Fruit fly (Drosophila melanogaster) whole organism, embryonic: ENCODE data around the gene CG6277.

Experiments
- Blimp-1 ChIP-seq: fragments of 200-800 bp; sonication (Bioruptor generic); optimal IDR thresholded peaks from 3 replicates; lab custom pipeline; 2018; ENCODE audit warnings: missing biosample characterization, missing genetic modification characterization, mild to moderate bottlenecking, moderate library complexity, missing genetic modification reagents
- CG11504 ChIP-seq: fragments of 200-800 bp; sonication (Bioruptor generic); optimal IDR thresholded peaks from 3 replicates; lab custom pipeline; 2019; ENCODE audit warnings: missing biosample characterization, mild to moderate bottlenecking, missing genetic modification characterization, moderate library complexity
- CG11560 ChIP-seq: fragments of 200-800 bp; sonication (Bioruptor generic); IDR thresholded peaks from 3 replicates; pipeline ENCODE4 v1.3.6; 2022; ENCODE audit warnings: missing biosample characterization, missing genetic modification characterization
- CG12071 ChIP-seq: fragments of 200-800 bp; sonication (Bioruptor generic); optimal IDR thresholded peaks from 3 replicates; lab custom pipeline; 2018; ENCODE audit warnings: missing biosample characterization, mild to moderate bottlenecking, missing genetic modification characterization
- CG2889 ChIP-seq: fragments of 200-800 bp; sonication (Bioruptor generic); IDR thresholded peaks from 3 replicates; pipeline ENCODE4 v1.3.6; 2022; ENCODE audit warnings: missing biosample characterization, missing genetic modification characterization
- CG3995 ChIP-seq: fragments of 200-800 bp; sonication (Bioruptor generic); optimal IDR thresholded peaks from 3 replicates; lab custom pipeline; 2016; ENCODE audit warnings: missing biosample characterization, missing genetic modification characterization
- CG5180 ChIP-seq: fragments of 200-800 bp; sonication (Bioruptor generic); optimal IDR thresholded peaks from 3 replicates; lab custom pipeline; 2017; ENCODE audit warnings: missing biosample characterization, missing genetic modification characterization, mild to moderate bottlenecking, moderate library complexity, missing genetic modification reagents
- CG5245 ChIP-seq: fragments of 200-800 bp; sonication (Bioruptor generic); optimal IDR thresholded peaks from 3 replicates; lab custom pipeline; 2016; ENCODE audit warnings: missing biosample characterization, missing genetic modification characterization
- CG9797 ChIP-seq: fragments of 200-800 bp; sonication (Bioruptor generic); optimal IDR thresholded peaks from 3 replicates; lab custom pipeline; 2018; ENCODE audit warnings: missing biosample characterization, mild to moderate bottlenecking, missing genetic modification characterization
- Chrac-16 ChIP-seq: fragments of 200-800 bp; sonication (Bioruptor generic); optimal IDR thresholded peaks from 3 replicates; lab custom pipeline; 2016; ENCODE audit warnings: missing biosample characterization, missing genetic modification characterization
- E2f1 ChIP-seq: fragments of 200-800 bp; sonication (Bioruptor generic); IDR thresholded peaks from 2 replicates; pipeline ENCODE4 v1.3.6; 2022; ENCODE audit warnings: missing biosample characterization, missing genetic modification characterization
- Fer3 ChIP-seq: fragments of 200-800 bp; sonication (Bioruptor generic); optimal IDR thresholded peaks from 2 replicates; lab custom pipeline; 2018; ENCODE audit warnings: missing biosample characterization, mild to moderate bottlenecking, missing genetic modification characterization, moderate library complexity
- HLH54F ChIP-seq: fragments of 200-800 bp; sonication (Bioruptor generic); optimal IDR thresholded peaks from 3 replicates; lab custom pipeline; 2016; ENCODE audit warnings: missing biosample characterization, missing genetic modification characterization
- Med ChIP-seq: fragments of 200-800 bp; sonication (Bioruptor generic); peaks from one replicate; lab custom pipeline; 2016; ENCODE audit warnings: missing biosample characterization, missing genetic modification characterization, mild to moderate bottlenecking, inconsistent platforms, moderate library complexity
- Nf-YC ChIP-seq: fragments of 200-800 bp; optimal IDR thresholded peaks from 3 replicates; lab custom pipeline; 2019; ENCODE audit warnings: missing biosample characterization, mild to moderate bottlenecking, missing genetic modification characterization, moderate library complexity
- Opbp ChIP-seq: fragments of 200-800 bp; sonication (Bioruptor generic); IDR thresholded peaks from 3 replicates; pipeline ENCODE4 v1.3.6; 2022; ENCODE audit warnings: missing biosample characterization, missing genetic modification characterization; ENCODE audit not compliant: partially characterized antibody
- PHDP ChIP-seq: fragments of 200-800 bp; sonication (Bioruptor generic); optimal IDR thresholded peaks from 3 replicates; lab custom pipeline; 2018; ENCODE audit warnings: missing biosample characterization, mild to moderate bottlenecking, missing genetic modification characterization, moderate library complexity
- Rfx ChIP-seq: fragments of 200-800 bp; sonication (Bioruptor generic); IDR thresholded peaks from 2 replicates; pipeline ENCODE4 v1.3.6; 2022; ENCODE audit warnings: missing biosample characterization, missing genetic modification characterization
- Sry-β ChIP-seq: fragments of 200-800 bp; sonication (Bioruptor generic); optimal IDR thresholded peaks from 2 replicates; lab custom pipeline; 2018; ENCODE audit warnings: missing biosample characterization, mild to moderate bottlenecking, missing genetic modification characterization, moderate library complexity
- Ssrp ChIP-seq: fragments of 200-800 bp; sonication (Bioruptor generic); optimal IDR thresholded peaks from 2 replicates; lab custom pipeline; 2018; ENCODE audit warnings: missing biosample characterization, mild to moderate bottlenecking, missing genetic modification characterization, moderate library complexity
- Trl ChIP-seq, 3 experiments: fragments of >200 bp in 2 of 3; fragments of 200-800 bp in 1 of 3; sonication (Bioruptor generic) in 1 of 3; optimal IDR thresholded peaks; 2 replicates in 1 of 3; 3 replicates in 2 of 3; lab custom pipeline; 2016 to 2017; ENCODE audit warnings: missing biosample characterization in 1 of 3, missing genetic modification characterization in 1 of 3
- Xrp1 ChIP-seq: fragments of 200-800 bp; sonication (Bioruptor generic); IDR thresholded peaks from 2 replicates; pipeline ENCODE4 v1.3.6; 2022; ENCODE audit warnings: missing biosample characterization, missing genetic modification characterization
- ato ChIP-seq: fragments of 200-800 bp; sonication (Bioruptor generic); IDR thresholded peaks from 2 replicates; pipeline ENCODE4 v1.3.6; 2022; ENCODE audit warnings: missing biosample characterization, missing genetic modification characterization; ENCODE audit not compliant: partially characterized antibody
- br ChIP-seq: fragments of >200 bp; optimal IDR thresholded peaks from 2 replicates; lab custom pipeline; 2017
- ci ChIP-seq: fragments of 200-800 bp; sonication (Bioruptor generic); IDR thresholded peaks from 3 replicates; pipeline ENCODE4 v1.3.6; 2022; ENCODE audit warnings: missing biosample characterization, missing genetic modification characterization
- croc ChIP-seq: fragments of 200-800 bp; sonication (Bioruptor generic); conservative IDR thresholded peaks from 3 replicates; pipeline ENCODE4 v1.3.6; 2022; ENCODE audit warnings: missing biosample characterization, missing genetic modification characterization
- dimm ChIP-seq: fragments of 200-800 bp; sonication (Bioruptor generic); IDR thresholded peaks from 2 replicates; pipeline ENCODE4 v1.3.6; 2022; ENCODE audit warnings: missing biosample characterization, missing genetic modification characterization
- eyg ChIP-seq: fragments of 200-800 bp; sonication (Bioruptor generic); optimal IDR thresholded peaks from 3 replicates; lab custom pipeline; 2016; ENCODE audit warnings: missing biosample characterization, missing genetic modification characterization
- h ChIP-seq: fragments of >200 bp; optimal IDR thresholded peaks from 2 replicates; lab custom pipeline; 2017
- hbn ChIP-seq: fragments of 200-800 bp; sonication (Bioruptor generic); IDR thresholded peaks from 2 replicates; pipeline ENCODE4 v1.3.6; 2022; ENCODE audit warnings: missing biosample characterization, missing genetic modification characterization; ENCODE audit not compliant: partially characterized antibody
- inv ChIP-seq: fragments of 200-800 bp; sonication (Bioruptor generic); IDR thresholded peaks from 2 replicates; pipeline ENCODE4 v1.3.6; 2022; ENCODE audit warnings: missing biosample characterization, missing genetic modification characterization; ENCODE audit not compliant: partially characterized antibody
- kni ChIP-seq: fragments of 200-800 bp; sonication (Bioruptor generic); optimal IDR thresholded peaks from 3 replicates; lab custom pipeline; 2017; ENCODE audit warnings: mild to moderate bottlenecking, missing biosample characterization, missing genetic modification reagents, missing genetic modification characterization
- knrl ChIP-seq: fragments of 200-800 bp; sonication (Bioruptor generic); IDR thresholded peaks from 3 replicates; pipeline ENCODE4 v1.3.6; 2022; ENCODE audit warnings: missing biosample characterization, missing genetic modification characterization; ENCODE audit not compliant: partially characterized antibody
- lov ChIP-seq, 2 experiments: fragments of 200-800 bp in 1 of 2; fragments of >200 bp in 1 of 2; sonication (Bioruptor generic) in 1 of 2; IDR thresholded peaks in 1 of 2; optimal IDR thresholded peaks in 1 of 2; 2 replicates in 1 of 2; 3 replicates in 1 of 2; pipeline versions ENCODE4 v1.3.6 to Lab custom; 2017 to 2022; ENCODE audit warnings: missing biosample characterization in 1 of 2, missing genetic modification characterization in 1 of 2
- sens ChIP-seq: fragments of 200-800 bp; sonication (Bioruptor generic); peaks from one replicate; lab custom pipeline; 2016; ENCODE audit warnings: missing biosample characterization, missing genetic modification characterization
- sqz ChIP-seq: fragments of 200-800 bp; sonication (Bioruptor generic); optimal IDR thresholded peaks from 3 replicates; lab custom pipeline; 2018; ENCODE audit warnings: missing biosample characterization, mild to moderate bottlenecking, missing genetic modification characterization
- stc ChIP-seq: fragments of 200-800 bp; sonication (Bioruptor generic); IDR thresholded peaks from 2 replicates; pipeline ENCODE4 v1.3.6; 2022; ENCODE audit warnings: missing biosample characterization, missing genetic modification characterization
- tll ChIP-seq, 2 experiments: fragments of 200-800 bp in 1 of 2; fragments of >200 bp in 1 of 2; sonication (Bioruptor generic) in 1 of 2; optimal IDR thresholded peaks; 2 replicates each; lab custom pipeline; 2017 to 2019; ENCODE audit warnings: missing biosample characterization in 2 of 2, missing genetic modification characterization in 2 of 2, mild to moderate bottlenecking in 1 of 2, moderate library complexity in 1 of 2

CG6277 gene

DNA sequence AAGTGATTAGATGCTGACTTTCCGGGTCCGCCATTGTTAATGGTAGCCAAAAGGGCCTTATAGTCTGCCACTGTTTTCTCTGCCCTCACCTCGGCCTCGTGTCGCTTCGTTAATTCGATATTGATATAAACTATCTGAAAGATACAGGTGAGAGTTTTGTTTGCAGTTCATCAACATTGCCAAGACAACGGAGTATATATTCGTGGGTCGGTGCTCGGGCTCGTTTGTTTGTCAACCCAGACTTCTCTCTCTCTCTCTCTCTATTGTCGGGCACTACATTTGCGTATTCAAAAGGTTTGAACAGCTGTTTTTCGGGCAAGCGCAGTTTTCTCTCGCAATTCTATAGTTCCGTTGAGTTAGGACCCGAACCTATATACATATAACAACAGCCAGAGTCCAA lies 44.3 kb upstream of the CG6277 start (continued):
- TF ChIP-seq Trl (optimal IDR thresholded peaks at IDR 0.05; lab: Kevin White, UChicago): peak; percentile 1 to 39
- TF ChIP-seq Trl (GFP tag; optimal IDR thresholded peaks at IDR 0.05; lab: Kevin White, UChicago): no peak
- peak; percentile 21; the same call in 1 of the 2 replicates for TF ChIP-seq Rfx (GFP tag; lab: Robert Waterston, UW)
- no peak for TF ChIP-seq CG5245 (GFP tag; lab: Kevin White, UChicago)
- no peak for TF ChIP-seq croc (GFP tag; lab: Robert Waterston, UW)
- TF ChIP-seq h (lab: Kevin White, UChicago): no peak
- no peak for TF ChIP-seq Xrp1 (GFP tag; lab: Robert Waterston, UW)
- no peak for TF ChIP-seq dimm (GFP tag; lab: Robert Waterston, UW)
- TF ChIP-seq sens: peak; percentile 85
- TF ChIP-seq ci (GFP tag; lab: Robert Waterston, UW): 0 out of 3 replicates have a peak, but pooled peaks have one; percentile 56
- peak; percentile 25 for TF ChIP-seq Blimp-1
- TF ChIP-seq CG12071 (GFP tag; lab: Kevin White, UChicago): peak; percentile 24
- peak; percentile 5 for TF ChIP-seq kni (GFP tag; lab: Kevin White, UChicago)

DNA sequence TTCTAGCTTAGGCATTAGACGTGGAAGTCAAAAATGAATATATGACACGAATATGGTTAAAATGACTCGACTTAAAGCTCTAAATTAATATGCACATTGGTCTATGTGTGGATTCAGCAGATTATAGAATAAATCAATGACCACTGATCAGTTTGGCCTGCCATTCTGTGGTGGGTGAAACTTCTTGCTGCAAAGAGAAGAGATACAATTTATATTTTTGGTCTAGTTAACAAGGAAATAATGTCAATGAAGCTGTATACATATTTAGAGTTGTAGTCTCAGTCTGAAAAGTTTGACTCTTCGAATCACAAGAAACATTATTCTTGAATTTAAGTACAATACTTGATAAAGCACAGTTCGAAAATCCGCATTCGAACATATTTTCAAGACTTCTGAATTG lies 42.1 kb upstream of the CG6277 start, which contains the start of gene CG43935:
TSS of gene CG43935 (plus strand) at position 301 of the 400 bp plus-strand sequence.
- TF ChIP-seq Nf-YC (no peak), Sry-β (GFP tag; lab: Kevin White, UChicago) (no peak), CG9797 (GFP tag; lab: Kevin White, UChicago) (no peak), br (lab: Kevin White, UChicago) (no peak), knrl (GFP tag; lab: Robert Waterston, UW) (no peak), hbn (no peak), CG5180 (no peak)

dm6 chr3R:27064099-27064498 lies 41.1 kb upstream of the CG6277 start, which contains the start of gene Nep5:
Gene Nep5 (minus strand): TSS chr3R:27064199.
- TF ChIP-seq inv (no peak), CG11560 (tag; lab: Robert Waterston, UW) (no peak), CG11504 (tag; lab: Kevin White, UChicago) (no peak), Chrac-16 (no peak), lov (optimal IDR thresholded peaks at IDR 0.05; lab: Kevin White, UChicago) (no peak), lov (GFP tag; IDR thresholded peaks at IDR 0.05; lab: Robert Waterston, UW) (no peak), PHDP (tag; lab: Kevin White, UChicago) (no peak), Med (GFP tag; lab: Kevin White, UChicago) (no peak), HLH54F (GFP tag; lab: Kevin White, UChicago) (no peak), Ssrp (tag; lab: Kevin White, UChicago) (no peak), eyg (GFP tag; lab: Kevin White, UChicago) (no peak), stc (no peak), Fer3 (tag; lab: Kevin White, UChicago) (no peak), Opbp (no peak), tll (GFP tag; optimal IDR thresholded peaks at IDR 0.05; lab: Kevin White, UChicago) (no peak), CG2889 (GFP tag; lab: Robert Waterston, UW) (no peak), E2f1 (no peak), ato (GFP tag; lab: Robert Waterston, UW) (no peak), CG3995 (no peak), sqz (GFP tag; lab: Kevin White, UChicago) (no peak)
